Worm (Caenorhabditis elegans) whole organism, L3 larva: ENCODE measurements around the gene fbxc-25.
"Not testable (repeated sequence)": the region's sequence is repeated elsewhere in the genome, so short reads cannot be mapped to it uniquely, and the experiment has no call there.

Source experiments
- R02D3.7 ChIP-seq: fragments of 150-350 bp; optimal IDR thresholded peaks from 2 replicates; lab custom pipeline; 2014; ENCODE audit warnings: missing biosample characterization, missing genetic modification characterization
- ZK546.5 ChIP-seq: sonication (generic microtip); optimal IDR thresholded peaks from 2 replicates; lab custom pipeline; 2017; ENCODE audit warnings: missing biosample characterization, missing genetic modification characterization
- aly-2 ChIP-seq: fragments of 150-350 bp; optimal IDR thresholded peaks from 2 replicates; lab custom pipeline; 2014; ENCODE audit warnings: missing biosample characterization, missing genetic modification characterization
- ama-1 ChIP-seq: fragments of 150-350 bp; optimal IDR thresholded peaks from 2 replicates; lab custom pipeline; 2018
- ceh-28 ChIP-seq: fragments of 150-350 bp; optimal IDR thresholded peaks from 2 replicates; lab custom pipeline; 2014; ENCODE audit warnings: missing biosample characterization, missing genetic modification reagents, missing genetic modification characterization
- ceh-82 ChIP-seq: fragments of 150-350 bp; optimal IDR thresholded peaks from 2 replicates; lab custom pipeline; 2014; ENCODE audit warnings: missing biosample characterization, missing genetic modification characterization
- daf-12 ChIP-seq: fragments of 150-350 bp; optimal IDR thresholded peaks from 2 replicates; lab custom pipeline; 2014; ENCODE audit warnings: missing biosample characterization, missing genetic modification reagents, missing genetic modification characterization
- egl-27 ChIP-seq: sonication (generic microtip); optimal IDR thresholded peaks from 4 replicates; lab custom pipeline; 2017; ENCODE audit warnings: missing biosample characterization, missing genetic modification reagents, missing genetic modification characterization
- elt-2 ChIP-seq: sonication (generic microtip); optimal IDR thresholded peaks from 2 replicates; lab custom pipeline; 2016; ENCODE audit warnings: missing genetic modification reagents, mild to moderate bottlenecking, missing genetic modification characterization, missing compliant biosample characterization
- elt-3 ChIP-seq, 3 experiments: fragments of 150-350 bp in 1 of 3; sonication (generic microtip) in 2 of 3; optimal IDR thresholded peaks; 2 replicates in 2 of 3; 4 replicates in 1 of 3; lab custom pipeline; 2014 to 2017; ENCODE audit warnings: missing biosample characterization in 3 of 3, missing genetic modification characterization in 3 of 3
- eor-1 ChIP-seq, 2 experiments: fragments of 150-350 bp; optimal IDR thresholded peaks; 2 replicates each; lab custom pipeline; 2014 to 2018; ENCODE audit warnings: missing biosample characterization in 2 of 2, missing genetic modification characterization in 2 of 2
- fkh-10 ChIP-seq: sonication (generic microtip); optimal IDR thresholded peaks from 2 replicates; lab custom pipeline; 2017; ENCODE audit warnings: missing biosample characterization, missing genetic modification reagents, missing genetic modification characterization
- fos-1 ChIP-seq: fragments of 150-350 bp; optimal IDR thresholded peaks from 2 replicates; lab custom pipeline; 2014; ENCODE audit warnings: missing biosample characterization, missing genetic modification characterization
- hmg-11 ChIP-seq: sonication (generic microtip); optimal IDR thresholded peaks from 2 replicates; lab custom pipeline; 2016; ENCODE audit warnings: missing genetic modification characterization, missing compliant biosample characterization
- jun-1 ChIP-seq: fragments of 150-350 bp; optimal IDR thresholded peaks from 2 replicates; lab custom pipeline; 2014; ENCODE audit warnings: missing biosample characterization, missing genetic modification reagents, missing genetic modification characterization
- lin-15B ChIP-seq: fragments of 150-350 bp; optimal IDR thresholded peaks from 2 replicates; lab custom pipeline; 2014; ENCODE audit warnings: missing biosample characterization, missing genetic modification characterization
- lin-39 ChIP-seq: fragments of 150-350 bp; optimal IDR thresholded peaks from 2 replicates; lab custom pipeline; 2018; ENCODE audit warnings: missing biosample characterization, missing genetic modification reagents, missing genetic modification characterization
- mdl-1 ChIP-seq: fragments of 150-350 bp; optimal IDR thresholded peaks from 2 replicates; lab custom pipeline; 2014; ENCODE audit warnings: missing biosample characterization, missing genetic modification characterization
- nfya-1 ChIP-seq: sonication (generic microtip); optimal IDR thresholded peaks from 2 replicates; lab custom pipeline; 2017; ENCODE audit warnings: missing genetic modification characterization, mild to moderate bottlenecking, missing compliant biosample characterization, antibody characterized with exemption, moderate library complexity; ENCODE audit not compliant: insufficient read depth
- nhr-11 ChIP-seq: fragments of 150-350 bp; optimal IDR thresholded peaks from 2 replicates; lab custom pipeline; 2014; ENCODE audit warnings: missing biosample characterization, missing genetic modification characterization
- nhr-12 ChIP-seq: fragments of 150-350 bp; optimal IDR thresholded peaks from 2 replicates; lab custom pipeline; 2014; ENCODE audit warnings: missing biosample characterization, missing genetic modification characterization
- nhr-25 ChIP-seq: sonication (generic microtip); optimal IDR thresholded peaks from 2 replicates; lab custom pipeline; 2017; ENCODE audit warnings: missing biosample characterization, missing genetic modification characterization
- nhr-28 ChIP-seq: fragments of 150-350 bp; optimal IDR thresholded peaks from 2 replicates; lab custom pipeline; 2014; ENCODE audit warnings: missing biosample characterization, missing genetic modification characterization
- nhr-67 ChIP-seq: fragments of 150-350 bp; optimal IDR thresholded peaks from 2 replicates; lab custom pipeline; 2014; ENCODE audit warnings: missing biosample characterization, missing genetic modification characterization
- nhr-76 ChIP-seq: fragments of 150-350 bp; sonication (generic microtip); optimal IDR thresholded peaks from 5 replicates; lab custom pipeline; 2014; ENCODE audit warnings: missing biosample characterization, missing genetic modification characterization
- nhr-77 ChIP-seq: fragments of 150-350 bp; optimal IDR thresholded peaks from 2 replicates; lab custom pipeline; 2014; ENCODE audit warnings: missing biosample characterization, missing genetic modification characterization
- pha-4 ChIP-seq: fragments of 150-350 bp; optimal IDR thresholded peaks from 2 replicates; lab custom pipeline; 2014; ENCODE audit warnings: missing biosample characterization, missing genetic modification reagents, missing genetic modification characterization
- pqm-1 ChIP-seq: fragments of 150-350 bp; optimal IDR thresholded peaks from 2 replicates; lab custom pipeline; 2017; ENCODE audit warnings: missing biosample characterization, missing genetic modification characterization, inconsistent platforms
- skn-1 ChIP-seq: fragments of 150-350 bp; optimal IDR thresholded peaks from 2 replicates; lab custom pipeline; 2014; ENCODE audit warnings: missing biosample characterization, missing genetic modification characterization
- snpc-4 ChIP-seq: fragments of 150-350 bp; optimal IDR thresholded peaks from 2 replicates; lab custom pipeline; 2014; ENCODE audit warnings: missing biosample characterization, missing genetic modification characterization
- tbx-2 ChIP-seq: sonication (generic microtip); optimal IDR thresholded peaks from 2 replicates; lab custom pipeline; 2016; ENCODE audit warnings: mild to moderate bottlenecking, missing genetic modification characterization, missing compliant biosample characterization
- unc-39 ChIP-seq: sonication (generic microtip); optimal IDR thresholded peaks from 4 replicates; lab custom pipeline; 2017; ENCODE audit warnings: missing biosample characterization, missing genetic modification characterization
- ztf-11 ChIP-seq: fragments of 150-350 bp; optimal IDR thresholded peaks from 2 replicates; lab custom pipeline; 2014; ENCODE audit warnings: missing biosample characterization, missing genetic modification characterization
- ztf-4 ChIP-seq: fragments of 150-350 bp; optimal IDR thresholded peaks from 2 replicates; lab custom pipeline; 2014; ENCODE audit warnings: missing biosample characterization, missing genetic modification characterization

fbxc-25 gene

ce11 chrII:2288798-2289197 lies 7.3 kb downstream of the fbxc-25 start, which contains the start of the genes K09F6.10 and K09F6.13:
K09F6.10 (minus strand) TSS chrII:2288883.
K09F6.13 (plus strand) TSS chrII:2289114.
- TF ChIP-seq ztf-11 (tag; lab: Kevin White, UChicago) (no peak), lin-39 (peak; percentile 33)
- TF ChIP-seq, all 47 proteins: peak for 1

ce11 chrII:2284703-2285102 lies 11.4 kb downstream of the fbxc-25 start:
- TF ChIP-seq lin-39 (no peak), ztf-4 (tag; lab: Kevin White, UChicago) (no peak), skn-1 (tag; lab: Kevin White, UChicago) (no peak), mdl-1 (tag; lab: Kevin White, UChicago) (no peak), elt-3 (tag; optimal IDR thresholded peaks at IDR 0.05; lab: Kevin White, UChicago) (no peak), hmg-11 (no peak), fos-1 (tag; lab: Kevin White, UChicago) (no peak), ceh-28 (tag; lab: Kevin White, UChicago) (no peak), fkh-10 (GFP tag; lab: Kevin White, UChicago) (no peak), eor-1 (tag; optimal IDR thresholded peaks at IDR 0.05; lab: Kevin White, UChicago) (no peak)

- TF ChIP-seq jun-1 (tag; lab: Kevin White, UChicago); pqm-1; unc-39 (tag; lab: Kevin White, UChicago): not testable (repeated sequence)
- TF ChIP-seq, all 47 proteins: peak for 0; not testable (repeated sequence) for 47
Measured at ce11 chrII:2282599-2282998, 13.5 kb downstream of the fbxc-25 start, which contains the start of gene K09F6.9. K09F6.9 (minus strand) TSS chrII:2282699.

ce11 chrII:2279839-2280238 lies 16.2 kb downstream of the fbxc-25 start, which contains the start of gene K09F6.11:
K09F6.11 (plus strand) TSS chrII:2280139.
- TF ChIP-seq nhr-28 (tag; lab: Kevin White, UChicago) (no peak), ceh-28 (tag; lab: Kevin White, UChicago) (no peak), ama-1 (lab: Kevin White, UChicago) (no peak)

- TF ChIP-seq skn-1 (tag; lab: Kevin White, UChicago): no peak
- TF ChIP-seq tbx-2 (tag; lab: Kevin White, UChicago): no peak
- no peak for TF ChIP-seq nhr-25 (tag; lab: Kevin White, UChicago)
- no peak for TF ChIP-seq elt-3 (tag; optimal IDR thresholded peaks at IDR 0.05; lab: Kevin White, UChicago)
- no peak for TF ChIP-seq aly-2
- TF ChIP-seq nhr-77 (tag; lab: Kevin White, UChicago): no peak
Measured at ce11 chrII:2279263-2279662, 16.8 kb downstream of the fbxc-25 start, which contains the start of gene K09F6.6. K09F6.6 (minus strand) TSS chrII:2279305.

- TF ChIP-seq ceh-28 (tag; lab: Kevin White, UChicago) (no peak), nhr-11 (tag; lab: Kevin White, UChicago) (no peak), nhr-76 (tag; lab: Kevin White, UChicago) (no peak), nhr-12 (tag; lab: Kevin White, UChicago) (no peak), elt-2 (tag; lab: Kevin White, UChicago) (no peak), hmg-11 (no peak), lin-15B (tag; lab: Kevin White, UChicago) (no peak), ZK546.5 (no peak), ceh-82 (tag; lab: Kevin White, UChicago) (no peak), nfya-1 (no peak), skn-1 (tag; lab: Kevin White, UChicago) (no peak), R02D3.7 (tag; lab: Kevin White, UChicago) (no peak), daf-12 (tag; lab: Kevin White, UChicago) (no peak), nhr-67 (tag; lab: Kevin White, UChicago) (no peak), tbx-2 (tag; lab: Kevin White, UChicago) (no peak), snpc-4 (tag; lab: Kevin White, UChicago) (no peak), egl-27 (tag; lab: Kevin White, UChicago) (no peak), pqm-1 (no peak), pha-4 (no peak), ztf-4 (tag; lab: Kevin White, UChicago) (no peak)
Measured at ce11 chrII:2277418-2277817, 18.6 kb downstream of the fbxc-25 start, which contains the start of gene K09F6.15. K09F6.15 (minus strand) TSS chrII:2277518.
